Worm (Caenorhabditis elegans) whole organism, L3 larva: ENCODE measurements around the gene btb-22.

ENCODE experiments used
- aly-2 ChIP-seq: fragments of 150-350 bp; optimal IDR thresholded peaks from 2 replicates; lab custom pipeline; 2014; ENCODE audit warnings: missing biosample characterization, missing genetic modification characterization
- ama-1 ChIP-seq: fragments of 150-350 bp; optimal IDR thresholded peaks from 2 replicates; lab custom pipeline; 2018
- ceh-28 ChIP-seq: fragments of 150-350 bp; optimal IDR thresholded peaks from 2 replicates; lab custom pipeline; 2014; ENCODE audit warnings: missing biosample characterization, missing genetic modification reagents, missing genetic modification characterization
- ceh-82 ChIP-seq: fragments of 150-350 bp; optimal IDR thresholded peaks from 2 replicates; lab custom pipeline; 2014; ENCODE audit warnings: missing biosample characterization, missing genetic modification characterization
- ceh-9 ChIP-seq: sonication (generic microtip); optimal IDR thresholded peaks from 2 replicates; lab custom pipeline; 2018; ENCODE audit warnings: missing biosample characterization, missing genetic modification characterization
- egl-27 ChIP-seq: sonication (generic microtip); optimal IDR thresholded peaks from 4 replicates; lab custom pipeline; 2017; ENCODE audit warnings: missing biosample characterization, missing genetic modification reagents, missing genetic modification characterization
- egl-5 ChIP-seq: fragments of 150-350 bp; optimal IDR thresholded peaks from 2 replicates; lab custom pipeline; 2017; ENCODE audit warnings: missing biosample characterization, missing genetic modification reagents, missing genetic modification characterization, inconsistent platforms
- elt-1 ChIP-seq: fragments of 150-350 bp; optimal IDR thresholded peaks from 2 replicates; lab custom pipeline; 2014; ENCODE audit warnings: missing biosample characterization, missing genetic modification characterization
- elt-2 ChIP-seq: sonication (generic microtip); optimal IDR thresholded peaks from 2 replicates; lab custom pipeline; 2016; ENCODE audit warnings: missing genetic modification reagents, mild to moderate bottlenecking, missing genetic modification characterization, missing compliant biosample characterization
- elt-3 ChIP-seq, 3 experiments: fragments of 150-350 bp in 1 of 3; sonication (generic microtip) in 2 of 3; optimal IDR thresholded peaks; 2 replicates in 2 of 3; 4 replicates in 1 of 3; lab custom pipeline; 2014 to 2017; ENCODE audit warnings: missing biosample characterization in 3 of 3, missing genetic modification characterization in 3 of 3
- eor-1 ChIP-seq, 2 experiments: fragments of 150-350 bp; optimal IDR thresholded peaks; 2 replicates each; lab custom pipeline; 2014 to 2018; ENCODE audit warnings: missing biosample characterization in 2 of 2, missing genetic modification characterization in 2 of 2
- fkh-10 ChIP-seq: sonication (generic microtip); optimal IDR thresholded peaks from 2 replicates; lab custom pipeline; 2017; ENCODE audit warnings: missing biosample characterization, missing genetic modification reagents, missing genetic modification characterization
- fkh-2 ChIP-seq: fragments of 150-350 bp; optimal IDR thresholded peaks from 2 replicates; lab custom pipeline; 2014; ENCODE audit warnings: missing biosample characterization, missing genetic modification reagents, missing genetic modification characterization
- fos-1 ChIP-seq: fragments of 150-350 bp; optimal IDR thresholded peaks from 2 replicates; lab custom pipeline; 2014; ENCODE audit warnings: missing biosample characterization, missing genetic modification characterization
- hmg-11 ChIP-seq: sonication (generic microtip); optimal IDR thresholded peaks from 2 replicates; lab custom pipeline; 2016; ENCODE audit warnings: missing genetic modification characterization, missing compliant biosample characterization
- jun-1 ChIP-seq: fragments of 150-350 bp; optimal IDR thresholded peaks from 2 replicates; lab custom pipeline; 2014; ENCODE audit warnings: missing biosample characterization, missing genetic modification reagents, missing genetic modification characterization
- lsy-12 ChIP-seq: sonication (generic microtip); optimal IDR thresholded peaks from 2 replicates; lab custom pipeline; 2016; ENCODE audit warnings: mild to moderate bottlenecking, missing genetic modification characterization, missing compliant biosample characterization
- mdl-1 ChIP-seq: fragments of 150-350 bp; optimal IDR thresholded peaks from 2 replicates; lab custom pipeline; 2014; ENCODE audit warnings: missing biosample characterization, missing genetic modification characterization
- nfya-1 ChIP-seq: sonication (generic microtip); optimal IDR thresholded peaks from 2 replicates; lab custom pipeline; 2017; ENCODE audit warnings: missing genetic modification characterization, mild to moderate bottlenecking, missing compliant biosample characterization, antibody characterized with exemption, moderate library complexity; ENCODE audit not compliant: insufficient read depth
- nhr-11 ChIP-seq: fragments of 150-350 bp; optimal IDR thresholded peaks from 2 replicates; lab custom pipeline; 2014; ENCODE audit warnings: missing biosample characterization, missing genetic modification characterization
- nhr-12 ChIP-seq: fragments of 150-350 bp; optimal IDR thresholded peaks from 2 replicates; lab custom pipeline; 2014; ENCODE audit warnings: missing biosample characterization, missing genetic modification characterization
- nhr-23 ChIP-seq: fragments of 150-350 bp; optimal IDR thresholded peaks from 2 replicates; lab custom pipeline; 2014; ENCODE audit warnings: missing biosample characterization, missing genetic modification reagents, missing genetic modification characterization
- nhr-237 ChIP-seq: fragments of 150-350 bp; optimal IDR thresholded peaks from 2 replicates; lab custom pipeline; 2014; ENCODE audit warnings: missing biosample characterization, missing genetic modification characterization
- nhr-25 ChIP-seq: sonication (generic microtip); optimal IDR thresholded peaks from 2 replicates; lab custom pipeline; 2017; ENCODE audit warnings: missing biosample characterization, missing genetic modification characterization
- nhr-28 ChIP-seq: fragments of 150-350 bp; optimal IDR thresholded peaks from 2 replicates; lab custom pipeline; 2014; ENCODE audit warnings: missing biosample characterization, missing genetic modification characterization
- nhr-43 ChIP-seq: sonication (generic microtip); optimal IDR thresholded peaks from 2 replicates; lab custom pipeline; 2016; ENCODE audit warnings: mild to moderate bottlenecking, missing genetic modification characterization, missing compliant biosample characterization; ENCODE audit not compliant: poor library complexity, severe bottlenecking
- nhr-67 ChIP-seq: fragments of 150-350 bp; optimal IDR thresholded peaks from 2 replicates; lab custom pipeline; 2014; ENCODE audit warnings: missing biosample characterization, missing genetic modification characterization
- nhr-76 ChIP-seq: fragments of 150-350 bp; sonication (generic microtip); optimal IDR thresholded peaks from 5 replicates; lab custom pipeline; 2014; ENCODE audit warnings: missing biosample characterization, missing genetic modification characterization
- pha-4 ChIP-seq: fragments of 150-350 bp; optimal IDR thresholded peaks from 2 replicates; lab custom pipeline; 2014; ENCODE audit warnings: missing biosample characterization, missing genetic modification reagents, missing genetic modification characterization
- pqm-1 ChIP-seq: fragments of 150-350 bp; optimal IDR thresholded peaks from 2 replicates; lab custom pipeline; 2017; ENCODE audit warnings: missing biosample characterization, missing genetic modification characterization, inconsistent platforms
- sea-2 ChIP-seq: fragments of 150-350 bp; sonication (generic microtip); optimal IDR thresholded peaks from 4 replicates; lab custom pipeline; 2014; ENCODE audit warnings: missing biosample characterization, missing genetic modification reagents, missing genetic modification characterization
- tbx-2 ChIP-seq: sonication (generic microtip); optimal IDR thresholded peaks from 2 replicates; lab custom pipeline; 2016; ENCODE audit warnings: mild to moderate bottlenecking, missing genetic modification characterization, missing compliant biosample characterization
- unc-39 ChIP-seq: sonication (generic microtip); optimal IDR thresholded peaks from 4 replicates; lab custom pipeline; 2017; ENCODE audit warnings: missing biosample characterization, missing genetic modification characterization
- zag-1 ChIP-seq: fragments of 150-350 bp; optimal IDR thresholded peaks from 2 replicates; lab custom pipeline; 2014; ENCODE audit warnings: missing biosample characterization, missing genetic modification characterization
- ztf-11 ChIP-seq: fragments of 150-350 bp; optimal IDR thresholded peaks from 2 replicates; lab custom pipeline; 2014; ENCODE audit warnings: missing biosample characterization, missing genetic modification characterization

Gene btb-22

ce11 chrII:3340251-3340650, 40.7 kb downstream of the btb-22 start, which contains the start of gene F14D2.5:
Gene F14D2.5, plus strand, starts transcription at chrII:3340551.
- TF ChIP-seq elt-1 (tag; lab: Kevin White, UChicago) = no peak
- no peak for TF ChIP-seq elt-2
- TF ChIP-seq aly-2 = no peak
- TF ChIP-seq nhr-76 (tag; lab: Kevin White, UChicago) = no peak
- no peak for TF ChIP-seq ceh-28 (tag; lab: Kevin White, UChicago)
- no peak for TF ChIP-seq hmg-11 (tag; lab: Kevin White, UChicago)
- no peak for TF ChIP-seq lsy-12
- no peak for TF ChIP-seq nhr-43 (tag; lab: Kevin White, UChicago)
- TF ChIP-seq ceh-9 (tag; lab: Kevin White, UChicago) = no peak
- TF ChIP-seq nfya-1 (tag; lab: Kevin White, UChicago) = no peak
- TF ChIP-seq nhr-28 (tag; lab: Kevin White, UChicago) = no peak
- TF ChIP-seq nhr-12 (tag; lab: Kevin White, UChicago) = no peak
- TF ChIP-seq nhr-237 (tag; lab: Kevin White, UChicago) = no peak

- TF ChIP-seq lsy-12 (no peak), ceh-28 (tag; lab: Kevin White, UChicago) (no peak), elt-1 (tag; lab: Kevin White, UChicago) (no peak), eor-1 (tag; optimal IDR thresholded peaks at IDR 0.05; lab: Kevin White, UChicago) (no peak), hmg-11 (tag; lab: Kevin White, UChicago) (no peak), nhr-67 (tag; lab: Kevin White, UChicago) (no peak), zag-1 (tag; lab: Kevin White, UChicago) (no peak), aly-2 (no peak), nhr-12 (tag; lab: Kevin White, UChicago) (no peak), fkh-2 (tag; lab: Kevin White, UChicago) (no peak), egl-27 (tag; lab: Kevin White, UChicago) (no peak), pqm-1 (no peak), nhr-23 (tag; lab: Kevin White, UChicago) (no peak), nhr-11 (no peak), ceh-9 (tag; lab: Kevin White, UChicago) (no peak), fkh-10 (GFP tag; lab: Kevin White, UChicago) (no peak), pha-4 (tag; lab: Kevin White, UChicago) (no peak), unc-39 (tag; lab: Kevin White, UChicago) (no peak)
Observed at ce11 chrII:3340818-3341217, 41.3 kb downstream of the btb-22 start.

DNA sequence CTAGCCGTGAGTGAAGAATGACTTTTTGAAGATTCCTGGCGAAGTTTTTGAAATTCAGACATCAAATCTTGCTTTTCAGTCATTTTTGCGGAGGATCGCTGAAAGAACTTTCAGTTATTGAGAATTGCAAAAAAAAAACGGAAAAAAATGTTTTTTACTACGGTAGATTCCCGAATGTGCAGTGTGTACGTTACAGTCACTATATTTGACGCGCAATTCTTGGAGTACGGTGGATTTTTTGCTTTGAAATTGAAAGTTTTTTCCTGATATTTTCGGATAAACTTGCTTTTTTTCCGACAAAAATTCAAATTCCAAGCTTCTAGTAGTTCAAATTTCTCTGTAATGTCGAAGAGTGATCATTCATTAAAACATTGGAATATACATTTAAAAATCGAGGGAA, 42.4 kb downstream of the btb-22 start, which contains the start of gene F14D2.11:
F14D2.11 (minus strand) TSS at position 101 of the 400 bp plus-strand sequence.
- TF ChIP-seq nfya-1 (tag; lab: Kevin White, UChicago) (no peak), unc-39 (tag; lab: Kevin White, UChicago) (no peak), ceh-28 (tag; lab: Kevin White, UChicago) (no peak), sea-2 (GFP tag; lab: Kevin White, UChicago) (no peak), nhr-12 (tag; lab: Kevin White, UChicago) (no peak), ama-1 (lab: Kevin White, UChicago) (no peak), nhr-43 (tag; lab: Kevin White, UChicago) (no peak), aly-2 (no peak), egl-5 (no peak), egl-27 (tag; lab: Kevin White, UChicago) (no peak)

DNA sequence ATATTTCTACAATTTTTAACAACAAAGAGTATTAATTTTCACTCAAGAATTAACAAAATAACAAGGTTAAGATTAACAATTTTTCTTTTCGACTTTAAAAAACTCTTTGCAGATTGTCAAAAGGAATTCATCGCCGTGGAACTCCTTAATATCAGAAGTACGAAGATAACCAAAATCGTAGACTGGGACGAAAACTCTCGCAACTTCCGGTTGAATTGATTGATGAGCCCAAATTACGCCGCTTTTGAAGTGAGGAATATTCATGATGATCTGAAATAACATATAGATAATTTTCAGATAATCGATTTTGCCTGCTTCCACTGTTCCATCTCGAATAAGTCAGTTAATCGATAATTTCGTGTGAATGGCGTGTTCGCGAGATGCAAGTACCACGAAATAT, 44.2 kb downstream of the btb-22 start, which contains the start of gene F14D2.15:
F14D2.15 (minus strand) TSS at position 101 of the 400 bp plus-strand sequence.
- TF ChIP-seq pha-4 (tag; lab: Kevin White, UChicago) (no peak), elt-1 (tag; lab: Kevin White, UChicago) (no peak), unc-39 (tag; lab: Kevin White, UChicago) (no peak), nfya-1 (tag; lab: Kevin White, UChicago) (no peak), fkh-10 (GFP tag; lab: Kevin White, UChicago) (no peak), fkh-2 (tag; lab: Kevin White, UChicago) (no peak), nhr-12 (tag; lab: Kevin White, UChicago) (no peak)

DNA sequence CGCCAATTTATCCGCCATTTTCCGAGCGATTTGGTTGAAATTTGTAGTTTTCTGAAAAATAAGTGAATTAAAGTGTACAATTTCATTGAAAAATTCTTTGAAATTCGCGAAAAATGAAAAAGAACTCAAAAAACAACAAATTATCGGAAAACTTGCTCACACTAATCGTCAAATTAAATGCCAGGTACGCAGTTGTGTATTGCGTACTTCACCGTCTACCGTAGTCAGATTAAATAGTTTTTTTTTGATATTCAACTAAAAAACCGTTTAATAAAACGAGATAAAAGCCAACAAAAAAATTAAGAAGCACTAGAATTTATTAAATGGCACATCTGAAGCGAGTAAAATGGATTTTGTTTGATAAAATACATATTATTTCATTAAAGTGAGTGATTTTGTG, 45.4 kb downstream of the btb-22 start, which contains the start of gene bath-28:
bath-28 (minus strand) TSS at position 51 of the 400 bp plus-strand sequence.
- TF ChIP-seq nhr-25 (tag; lab: Kevin White, UChicago) (no peak), lsy-12 (no peak), tbx-2 (tag; lab: Kevin White, UChicago) (no peak), nhr-67 (tag; lab: Kevin White, UChicago) (no peak), elt-3 (tag; optimal IDR thresholded peaks at IDR 0.05; lab: Kevin White, UChicago) (no peak), jun-1 (tag; lab: Kevin White, UChicago) (no peak), ceh-82 (tag; lab: Kevin White, UChicago) (no peak), nhr-28 (tag; lab: Kevin White, UChicago) (no peak), ceh-9 (tag; lab: Kevin White, UChicago) (no peak), unc-39 (tag; lab: Kevin White, UChicago) (no peak), elt-2 (no peak), fkh-10 (GFP tag; lab: Kevin White, UChicago) (no peak), fos-1 (tag; lab: Kevin White, UChicago) (no peak), nhr-43 (tag; lab: Kevin White, UChicago) (no peak), mdl-1 (no peak), ztf-11 (no peak), eor-1 (tag; optimal IDR thresholded peaks at IDR 0.05; lab: Kevin White, UChicago) (no peak), pha-4 (tag; lab: Kevin White, UChicago) (no peak)
